Worm (Caenorhabditis elegans) whole organism, young adult: ENCODE measurements around the gene col-143.

Experiments
- B0019.2 ChIP-seq: fragments of 200-800 bp; sonication (Bioruptor generic); conservative IDR thresholded peaks from 2 replicates; pipeline ENCODE4 v1.3.6; 2022; ENCODE audit warnings: missing genetic modification reagents, missing genetic modification characterization, missing compliant biosample characterization
- Y56A3A.18 ChIP-seq: fragments of 200-800 bp; sonication (Bioruptor generic); IDR thresholded peaks from 2 replicates; pipeline ENCODE4 v1.3.6; 2022; ENCODE audit warnings: missing genetic modification reagents, missing genetic modification characterization, missing compliant biosample characterization
- aptf-2 ChIP-seq: fragments of 200-800 bp; sonication (Bioruptor generic); conservative IDR thresholded peaks from 2 replicates; pipeline ENCODE4 v1.3.6; 2022; ENCODE audit warnings: missing genetic modification reagents, missing genetic modification characterization, missing compliant biosample characterization
- ccch-3 ChIP-seq: fragments of 200-800 bp; sonication (Bioruptor generic); optimal IDR thresholded peaks from 2 replicates; lab custom pipeline; 2018; ENCODE audit warnings: mild to moderate bottlenecking, missing genetic modification characterization, missing compliant biosample characterization
- efl-1 ChIP-seq: fragments of 150-350 bp; optimal IDR thresholded peaks from 2 replicates; lab custom pipeline; 2014; ENCODE audit warnings: missing biosample characterization, missing genetic modification reagents, missing genetic modification characterization

ce11 chrV:6828786-6829185 is 6.6 kb upstream of the col-143 start, which contains the start of gene dmsr-15:
- TF ChIP-seq efl-1 (GFP tag; lab: Kevin White, UChicago) (no peak), B0019.2 (no peak), aptf-2 (GFP tag; lab: Robert Waterston, UW) (no peak), Y56A3A.18 (GFP tag; lab: Robert Waterston, UW) (no peak), ccch-3 (no peak)
